Worm (Caenorhabditis elegans) whole organism, mixed stage, embryonic: ENCODE data around the gene F31E8.5.

Experiments
- ces-1 ChIP-seq: fragments of 150-350 bp; optimal IDR thresholded peaks from 2 replicates; lab custom pipeline; 2014; ENCODE audit warnings: missing biosample characterization, missing genetic modification reagents, missing genetic modification characterization
- drap-1 ChIP-seq: fragments of 200-800 bp; sonication (Bioruptor generic); optimal IDR thresholded peaks from 3 replicates; lab custom pipeline; 2018; ENCODE audit warnings: mild to moderate bottlenecking, missing genetic modification characterization, missing compliant biosample characterization
- elt-3 ChIP-seq: fragments of 150-350 bp; optimal IDR thresholded peaks from 2 replicates; lab custom pipeline; 2014; ENCODE audit warnings: missing biosample characterization, missing genetic modification characterization
- nhr-237 ChIP-seq: fragments of 150-350 bp; optimal IDR thresholded peaks from 2 replicates; lab custom pipeline; 2014; ENCODE audit warnings: missing biosample characterization, missing genetic modification characterization
- nhr-76 ChIP-seq: sonication (generic microtip); optimal IDR thresholded peaks from 2 replicates; lab custom pipeline; 2017; ENCODE audit warnings: missing biosample characterization, missing genetic modification characterization
- unc-62 ChIP-seq: fragments of 150-350 bp; optimal IDR thresholded peaks from 2 replicates; lab custom pipeline; 2014; ENCODE audit warnings: missing biosample characterization, missing genetic modification reagents, missing genetic modification characterization

DNA sequence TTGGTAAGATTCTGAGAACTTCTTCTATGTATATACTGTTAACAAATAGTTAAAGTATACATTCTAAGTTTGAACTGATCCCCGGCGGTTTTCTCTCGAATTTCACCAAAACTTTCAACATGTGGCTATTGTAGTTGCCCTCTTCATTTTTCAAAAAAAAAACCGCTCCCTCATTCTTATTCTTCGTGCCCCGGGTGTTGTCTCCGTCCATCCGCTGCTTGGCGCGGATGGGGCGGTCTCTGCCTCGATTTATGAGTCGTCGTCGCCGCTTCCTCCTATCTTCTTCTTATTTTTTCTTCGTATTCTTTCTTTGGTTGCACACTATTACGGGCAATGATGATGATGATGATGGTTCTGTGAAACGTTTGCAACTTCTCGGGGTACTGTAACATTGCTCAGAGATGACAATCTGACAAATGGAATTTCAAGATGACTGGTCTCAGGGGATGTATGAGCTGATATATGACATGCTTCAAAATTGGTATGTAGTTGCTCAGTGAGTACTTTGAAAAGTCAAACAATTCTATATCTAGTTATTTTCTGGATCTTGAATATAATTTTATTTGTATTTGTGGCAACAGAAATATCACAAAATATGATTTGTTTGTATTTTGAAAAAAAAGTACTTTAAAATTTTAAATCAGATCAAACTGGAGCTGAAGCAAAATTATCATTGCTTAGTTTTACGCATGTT is 13.4 kb upstream of the F31E8.5 start:
- no peak for TF ChIP-seq elt-3 (tag; lab: Kevin White, UChicago)
- no peak for TF ChIP-seq nhr-76 (tag; lab: Kevin White, UChicago)
- TF ChIP-seq ces-1 (GFP tag; lab: Kevin White, UChicago) = no peak
- no peak for TF ChIP-seq unc-62
- TF ChIP-seq drap-1 = no peak
- TF ChIP-seq nhr-237 (tag; lab: Kevin White, UChicago) = no peak
